Fruit fly (Drosophila melanogaster): Measurements from ENCODE around the gene Gal.
A peak's percentile ranks its signal among the peaks of the same experiment; 100 is the strongest.

The Gal gene

dm6 chr2L:6050575-6050974 is 43.9 kb upstream of the Gal start, which contains the start of gene CG9135 (continued):
- TF ChIP-seq nom (GFP tag; optimal IDR thresholded peaks at IDR 0.05) (no peak), pros (GFP tag; optimal IDR thresholded peaks at IDR 0.05) (no peak), bowl (GFP tag; IDR thresholded peaks at IDR 0.05) (no peak), Chrac-16 (GFP tag; optimal IDR thresholded peaks at IDR 0.05) (no peak), slou (GFP tag; optimal IDR thresholded peaks at IDR 0.05) (no peak), esg (GFP tag; conservative IDR thresholded peaks at IDR 0.05) (no peak), btn (GFP tag; optimal IDR thresholded peaks at IDR 0.05) (no peak), NK7.1 (GFP tag; optimal IDR thresholded peaks at IDR 0.05) (no peak), B-H1 (GFP tag; IDR thresholded peaks at IDR 0.05) (no peak), bigmax (GFP tag; optimal IDR thresholded peaks at IDR 0.05) (peak; percentile 88), CG3065 (GFP tag; optimal IDR thresholded peaks at IDR 0.05) (no peak), dysf (GFP tag; IDR thresholded peaks at IDR 0.05) (no peak), CG4730 (GFP tag; IDR thresholded peaks at IDR 0.05) (no peak), Doc2 (GFP tag; IDR thresholded peaks at IDR 0.05) (no peak), CG2129 (GFP tag; IDR thresholded peaks at IDR 0.05; ENCODE audit: partially characterized antibody) (peak; percentile 90), maf-S (GFP tag; optimal IDR thresholded peaks at IDR 0.05) (no peak), CG6765 (GFP tag; optimal IDR thresholded peaks at IDR 0.05) (no peak), vnd (GFP tag; IDR thresholded peaks at IDR 0.05; ENCODE audit: partially characterized antibody) (peak; percentile 99), Stat92E (GFP tag; optimal IDR thresholded peaks at IDR 0.05) (no peak), CG16815 (GFP tag; optimal IDR thresholded peaks at IDR 0.05) (no peak), CG17385 (GFP tag; optimal IDR thresholded peaks at IDR 0.05) (no peak), CG9215 (GFP tag; IDR thresholded peaks at IDR 0.05) (no peak), CG8281 (tag; optimal IDR thresholded peaks at IDR 0.05) (no peak), CG10431 (GFP tag; optimal IDR thresholded peaks at IDR 0.05) (no peak), jigr1 (GFP tag; IDR thresholded peaks at IDR 0.05) (no peak), al (GFP tag; IDR thresholded peaks at IDR 0.05) (no peak), Myb (GFP tag; optimal IDR thresholded peaks at IDR 0.05) (peak; percentile 20), Optix (GFP tag; IDR thresholded peaks at IDR 0.05) (no peak), en (GFP tag; optimal IDR thresholded peaks at IDR 0.05) (no peak), CG8089 (GFP tag; optimal IDR thresholded peaks at IDR 0.05) (no peak), corto (GFP tag; optimal IDR thresholded peaks at IDR 0.05) (no peak), Vsx1 (GFP tag; optimal IDR thresholded peaks at IDR 0.05) (no peak), CoRest (tag; optimal IDR thresholded peaks at IDR 0.05) (peak; percentile 54), ranshi (GFP tag; IDR thresholded peaks at IDR 0.05) (no peak), Gsc (GFP tag; IDR thresholded peaks at IDR 0.05) (no peak)

- TF ChIP-seq BEAF-32 (GFP tag; optimal IDR thresholded peaks at IDR 0.05) (peak; percentile 20), Atf-2 (GFP tag; optimal IDR thresholded peaks at IDR 0.05) (no peak), CG4617 (GFP tag; optimal IDR thresholded peaks at IDR 0.05; ENCODE audit: borderline replicate concordance) (peak; percentile 32), Sry-δ (GFP tag; optimal IDR thresholded peaks at IDR 0.05) (peak; percentile 33), CG6254 (GFP tag; optimal IDR thresholded peaks at IDR 0.05) (peak; percentile 76), bbx (GFP tag; IDR thresholded peaks at IDR 0.05; ENCODE audit: partially characterized antibody) (peak; percentile 40; the same call in 1 of the 2 replicates), CG16813 (GFP tag; IDR thresholded peaks at IDR 0.05; ENCODE audit: partially characterized antibody) (peak; percentile 22; the same call in 2 of the 3 replicates), pzg (GFP tag; optimal IDR thresholded peaks at IDR 0.05) (peak; percentile 42), Dref (GFP tag; IDR thresholded peaks at IDR 0.05) (peak; percentile 66), CG13287 (GFP tag; IDR thresholded peaks at IDR 0.05; ENCODE audit: partially characterized antibody) (peak; percentile 50), crp (GFP tag; optimal IDR thresholded peaks at IDR 0.05) (peak; percentile 2 to 90), so (GFP tag; IDR thresholded peaks at IDR 0.05) (0 out of 3 replicates have a peak, but pooled peaks have one; percentile 8), onecut (GFP tag; IDR thresholded peaks at IDR 0.05) (peak; percentile 48; the same call in 1 of the 2 replicates), nerfin-1 (tag; optimal IDR thresholded peaks at IDR 0.05) (peak; percentile 28), Opbp (GFP tag; IDR thresholded peaks at IDR 0.05; ENCODE audit: partially characterized antibody) (peak; percentile 43; the same call in 1 of the 3 replicates), MBD-R2 (GFP tag; IDR thresholded peaks at IDR 0.05) (peak; percentile 85), Sox100B (GFP tag; optimal IDR thresholded peaks at IDR 0.05) (no peak)
Measured at dm6 chr2L:6048542-6048941, 41.9 kb upstream of the Gal start, which contains the start of the genes CG34179 and slmo. Gene CG34179, minus strand, starts transcription at chr2L:6048706. Gene slmo, minus strand, starts transcription at chr2L:6048706.

All from whole organism, embryonic.